Fruit fly (Drosophila melanogaster): ENCODE data around the gene Akr1B.

The Akr1B gene

dm6 chr3L:11587720-11588580 lies 36.2 kb downstream of the Akr1B start, which contains the start of gene rt (continued):
- TF ChIP-seq Sox14 (GFP tag; optimal IDR thresholded peaks at IDR 0.05), result peak; percentile 88
- peak; percentile 52 to 81 for TF ChIP-seq salr (GFP tag; optimal IDR thresholded peaks at IDR 0.05)
- TF ChIP-seq CG8319 (GFP tag; optimal IDR thresholded peaks at IDR 0.05), result peak; percentile 69
- TF ChIP-seq CG1621 (tag; optimal IDR thresholded peaks at IDR 0.05), result peak; percentile 88
- TF ChIP-seq CG6792 (GFP tag; optimal IDR thresholded peaks at IDR 0.05), result peak; percentile 80
- peak; percentile 81 for TF ChIP-seq CG6854 (GFP tag; optimal IDR thresholded peaks at IDR 0.05)
- peak; percentile 75 for TF ChIP-seq CG31627 (GFP tag; optimal IDR thresholded peaks at IDR 0.05)
- peak; percentile 63 for TF ChIP-seq Gug (GFP tag; IDR thresholded peaks at IDR 0.05)
- TF ChIP-seq acj6 (GFP tag; optimal IDR thresholded peaks at IDR 0.05), result peak; percentile 77
- peak; percentile 78; the same call in 2 of the 3 replicates for TF ChIP-seq CG6163 (GFP tag; IDR thresholded peaks at IDR 0.05)
- peak; percentile 77 for TF ChIP-seq OdsH (GFP tag; optimal IDR thresholded peaks at IDR 0.05)
- TF ChIP-seq Hr39 (GFP tag; optimal IDR thresholded peaks at IDR 0.05), result peak; percentile 62
- peak; percentile 90 for TF ChIP-seq CG6808 (GFP tag; optimal IDR thresholded peaks at IDR 0.05)
- peak; percentile 63 for TF ChIP-seq CG11902 (GFP tag; optimal IDR thresholded peaks at IDR 0.05)
- TF ChIP-seq CG16779 (tag; optimal IDR thresholded peaks at IDR 0.05), result peak; percentile 81
- TF ChIP-seq fd59A (GFP tag; optimal IDR thresholded peaks at IDR 0.05), result peak; percentile 90
- TF ChIP-seq Smox (GFP tag; optimal IDR thresholded peaks at IDR 0.05), result peak; percentile 78
- TF ChIP-seq Met (GFP tag; optimal IDR thresholded peaks at IDR 0.05), result peak; percentile 87
- peak; percentile 84 for TF ChIP-seq CG15336 (GFP tag; IDR thresholded peaks at IDR 0.05)
- TF ChIP-seq ss (GFP tag; optimal IDR thresholded peaks at IDR 0.05), result peak; percentile 81 to 89
- TF ChIP-seq cyc (GFP tag; optimal IDR thresholded peaks at IDR 0.05), result peak; percentile 77
- no peak for TF ChIP-seq fkh (GFP tag; optimal IDR thresholded peaks at IDR 0.05)
- peak; percentile 51 for TF ChIP-seq Eip93F (GFP tag; optimal IDR thresholded peaks at IDR 0.05)
- peak; percentile 82 for TF ChIP-seq CG6276 (GFP tag; optimal IDR thresholded peaks at IDR 0.05)
- TF ChIP-seq dsx (GFP tag; optimal IDR thresholded peaks at IDR 0.05; ENCODE audit: poor library complexity, severe bottlenecking), result peak; percentile 85
- TF ChIP-seq dac (GFP tag; optimal IDR thresholded peaks at IDR 0.05), result peak; percentile 72
- no peak for TF ChIP-seq Blimp-1 (GFP tag; optimal IDR thresholded peaks at IDR 0.05)
- peak; percentile 61 for TF ChIP-seq CG4318 (GFP tag; optimal IDR thresholded peaks at IDR 0.05)
- peak; percentile 78 for TF ChIP-seq CG34406 (GFP tag; optimal IDR thresholded peaks at IDR 0.05)
- TF ChIP-seq Lpt (GFP tag; optimal IDR thresholded peaks at IDR 0.05), result peak; percentile 67
- TF ChIP-seq spab (GFP tag; optimal IDR thresholded peaks at IDR 0.05), result peak; percentile 86
- peak; percentile 83 for TF ChIP-seq CG32006 (GFP tag; optimal IDR thresholded peaks at IDR 0.05)
- TF ChIP-seq CG10631 (GFP tag; optimal IDR thresholded peaks at IDR 0.05), result peak; percentile 80
- TF ChIP-seq Ets96B (tag; optimal IDR thresholded peaks at IDR 0.05), result peak; percentile 88
- TF ChIP-seq Sox102F (GFP tag; optimal IDR thresholded peaks at IDR 0.05), result peak; percentile 78

DNA sequence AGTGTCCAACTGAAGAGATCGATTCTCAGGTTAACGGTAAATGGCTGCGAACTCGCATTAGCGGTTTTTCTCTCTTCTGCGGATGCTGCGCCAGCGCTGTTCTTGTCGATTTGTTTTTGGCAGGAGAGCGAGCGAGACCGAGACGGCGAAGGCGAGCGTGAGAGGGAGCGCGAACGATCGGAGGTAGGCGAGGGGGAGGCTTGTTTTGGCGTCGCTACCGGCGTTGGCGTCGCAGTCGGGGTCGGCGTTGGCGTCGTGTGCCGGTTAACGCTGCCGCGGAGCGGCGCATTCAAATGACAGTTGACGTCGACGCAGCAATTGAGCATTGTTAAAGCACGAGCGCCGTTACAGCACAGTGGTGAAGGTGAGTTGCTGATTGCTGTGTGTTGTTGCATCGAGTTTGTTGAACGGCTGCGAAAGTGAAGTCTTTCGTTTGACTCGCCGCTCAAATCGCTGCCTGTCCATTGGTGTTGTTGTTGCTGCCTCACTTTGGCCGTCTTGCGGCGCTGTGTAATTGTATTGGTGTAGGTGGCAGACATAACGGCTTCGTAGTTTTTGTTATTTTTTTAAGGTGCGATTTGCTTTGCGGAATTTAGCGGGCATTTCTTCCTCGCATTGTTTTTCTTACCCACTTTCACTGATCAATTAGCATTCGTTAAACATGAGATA lies 37.3 kb downstream of the Akr1B start:
- TF ChIP-seq net (GFP tag; optimal IDR thresholded peaks at IDR 0.05) (no peak), svp (GFP tag) (no peak), Gug (GFP tag; IDR thresholded peaks at IDR 0.05) (no peak), CG16779 (tag; optimal IDR thresholded peaks at IDR 0.05) (no peak), CG3032 (tag; optimal IDR thresholded peaks at IDR 0.05) (no peak), Blimp-1 (GFP tag; optimal IDR thresholded peaks at IDR 0.05) (peak; percentile 87), eg (GFP tag; IDR thresholded peaks at IDR 0.05) (no peak), salr (GFP tag; optimal IDR thresholded peaks at IDR 0.05) (no peak), CG3919 (GFP tag; optimal IDR thresholded peaks at IDR 0.05) (no peak), vri (GFP tag; optimal IDR thresholded peaks at IDR 0.05) (peak; percentile 7), CG15336 (GFP tag; IDR thresholded peaks at IDR 0.05) (peak; percentile 49; the same call in 1 of the 2 replicates), Sox15 (GFP tag; optimal IDR thresholded peaks at IDR 0.05) (no peak), CG31627 (GFP tag; optimal IDR thresholded peaks at IDR 0.05) (no peak), CG34406 (GFP tag; optimal IDR thresholded peaks at IDR 0.05) (no peak), CG32006 (GFP tag; optimal IDR thresholded peaks at IDR 0.05) (no peak), CG6276 (GFP tag; optimal IDR thresholded peaks at IDR 0.05) (no peak), ss (GFP tag; optimal IDR thresholded peaks at IDR 0.05) (no peak), CG4318 (GFP tag; optimal IDR thresholded peaks at IDR 0.05) (no peak), Eip75B (GFP tag; optimal IDR thresholded peaks at IDR 0.05) (no peak), CG8119 (GFP tag; IDR thresholded peaks at IDR 0.05) (no peak), CG6792 (GFP tag; optimal IDR thresholded peaks at IDR 0.05) (no peak), Hr38 (GFP tag; optimal IDR thresholded peaks at IDR 0.05) (no peak), CG6854 (GFP tag; optimal IDR thresholded peaks at IDR 0.05) (no peak), CG11294 (GFP tag; IDR thresholded peaks at IDR 0.05) (no peak), Eip78C (GFP tag) (no peak)

All from whole organism, prepupa.